Worm (Caenorhabditis elegans) whole organism, L4 larva: ENCODE data around the gene rabr-3.

ENCODE experiments used
- F26F4.8 ChIP-seq: fragments of 200-800 bp; sonication (Bioruptor generic); conservative IDR thresholded peaks from 2 replicates; pipeline ENCODE4 v1.3.6; 2022; ENCODE audit warnings: missing genetic modification characterization, missing compliant biosample characterization
- T20F7.1 ChIP-seq: fragments of 200-800 bp; sonication (Bioruptor generic); optimal IDR thresholded peaks from 2 replicates; lab custom pipeline; 2018; ENCODE audit warnings: mild to moderate bottlenecking, missing genetic modification characterization, missing compliant biosample characterization
- jun-1 ChIP-seq: fragments of 150-350 bp; optimal IDR thresholded peaks from 2 replicates; lab custom pipeline; 2014; ENCODE audit warnings: missing biosample characterization, missing genetic modification reagents, missing genetic modification characterization
- zag-1 ChIP-seq: fragments of 150-350 bp; optimal IDR thresholded peaks from 2 replicates; lab custom pipeline; 2014; ENCODE audit warnings: missing biosample characterization, missing genetic modification characterization

ce11 chrV:16190485-16190884, 5.0 kb upstream of the rabr-3 start, which contains the start of gene srh-281:
- TF ChIP-seq T20F7.1 (GFP tag; lab: Kevin White, UChicago) (no peak), F26F4.8 (GFP tag; lab: Robert Waterston, UW) (no peak), zag-1 (tag; lab: Kevin White, UChicago) (no peak), jun-1 (no peak)
